Fruit fly (Drosophila melanogaster) whole organism, embryonic: ENCODE results near the gene CG4338.

Experiments
- CG12744 ChIP-seq: fragments of 200-800 bp; sonication (Bioruptor generic); optimal IDR thresholded peaks from 2 replicates; lab custom pipeline; 2016; ENCODE audit warnings: missing biosample characterization, missing genetic modification characterization
- CG2889 ChIP-seq: fragments of 200-800 bp; sonication (Bioruptor generic); IDR thresholded peaks from 3 replicates; pipeline ENCODE4 v1.3.6; 2022; ENCODE audit warnings: missing biosample characterization, missing genetic modification characterization
- CG3065 ChIP-seq: fragments of 200-800 bp; sonication (Bioruptor generic); optimal IDR thresholded peaks from 2 replicates; lab custom pipeline; 2016; ENCODE audit warnings: missing biosample characterization, missing genetic modification characterization
- CG4282 ChIP-seq: fragments of 200-800 bp; sonication (Bioruptor generic); optimal IDR thresholded peaks from 2 replicates; lab custom pipeline; 2016; ENCODE audit warnings: missing biosample characterization, missing genetic modification characterization
- CG43689 ChIP-seq: fragments of 200-800 bp; sonication (Bioruptor generic); IDR thresholded peaks from 2 replicates; pipeline ENCODE4 v1.3.6; 2022; ENCODE audit warnings: missing biosample characterization, missing genetic modification characterization
- Dek ChIP-seq: fragments of 200-800 bp; sonication (Bioruptor generic); optimal IDR thresholded peaks from 3 replicates; lab custom pipeline; 2019; ENCODE audit warnings: missing biosample characterization, mild to moderate bottlenecking, missing genetic modification characterization, moderate library complexity
- E2f2 ChIP-seq: fragments of 200-800 bp; sonication (Bioruptor generic); IDR thresholded peaks from 2 replicates; pipeline ENCODE4 v1.3.6; 2022; ENCODE audit warnings: missing biosample characterization, missing genetic modification characterization
- exex ChIP-seq: fragments of 200-800 bp; sonication (Bioruptor generic); optimal IDR thresholded peaks from 4 replicates; lab custom pipeline; 2018; ENCODE audit warnings: missing biosample characterization, mild to moderate bottlenecking, missing genetic modification characterization, moderate library complexity
- ind ChIP-seq: fragments of 200-800 bp; sonication (Bioruptor generic); optimal IDR thresholded peaks from 3 replicates; lab custom pipeline; 2016; ENCODE audit warnings: missing biosample characterization, missing genetic modification characterization

DNA sequence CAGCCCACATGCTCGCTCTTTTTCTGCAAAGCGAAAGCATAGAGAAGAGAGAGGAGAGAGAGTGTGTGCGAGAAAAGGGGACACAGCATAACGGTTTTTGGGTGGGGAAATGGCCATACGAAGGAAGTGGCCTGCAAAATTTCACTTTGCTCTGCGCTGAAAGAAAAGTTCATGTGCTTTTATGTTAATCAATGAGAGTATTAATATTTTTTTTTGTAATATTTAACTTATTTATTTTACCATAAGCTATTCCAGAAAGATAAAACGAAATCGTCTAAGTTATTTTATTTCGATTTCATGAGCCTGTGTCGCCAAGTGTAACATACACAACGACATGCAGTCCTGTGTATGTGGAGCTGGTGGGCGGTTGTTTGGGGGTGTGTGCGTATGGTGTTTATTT is 24.9 kb upstream of the CG4338 start:
- TF ChIP-seq ind (GFP tag; lab: Kevin White, UChicago) (peak; percentile 58), CG12744 (GFP tag; lab: Kevin White, UChicago) (no peak), CG43689 (GFP tag; lab: Robert Waterston, UW) (0 out of 2 replicates have a peak, but pooled peaks have one; percentile 29), CG2889 (GFP tag; lab: Robert Waterston, UW) (0 out of 3 replicates have a peak, but pooled peaks have one; percentile 66), exex (tag; lab: Kevin White, UChicago) (no peak), CG4282 (no peak), E2f2 (GFP tag; lab: Robert Waterston, UW) (peak; percentile 51), Dek (tag; lab: Kevin White, UChicago) (peak; percentile 74), CG3065 (GFP tag; lab: Kevin White, UChicago) (no peak)
